Fruit fly (Drosophila melanogaster): ENCODE data around the gene CG31999.

DNA sequence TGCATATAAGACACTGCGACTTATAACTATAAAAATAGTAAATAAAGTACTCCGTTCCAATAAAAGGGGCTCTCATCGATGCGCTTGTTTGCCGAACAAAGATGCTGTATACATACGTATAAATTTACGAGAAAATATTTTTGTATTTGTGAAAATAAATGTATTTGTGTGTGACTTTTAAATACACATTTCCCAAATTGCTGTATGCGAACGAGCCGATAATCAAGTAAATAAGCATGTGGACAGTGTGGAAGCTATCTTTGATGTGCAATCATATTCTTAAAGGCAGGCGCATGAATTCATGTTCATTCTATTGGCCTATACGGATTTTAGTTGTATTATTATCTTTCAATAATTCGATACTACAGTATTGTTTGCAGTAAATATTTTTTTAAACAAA, 3.6 kb upstream of the CG31999 start:
- TF ChIP-seq h (optimal IDR thresholded peaks at IDR 0.05) (no peak), psq (optimal IDR thresholded peaks at IDR 0.05) (no peak), insv (optimal IDR thresholded peaks at IDR 0.05) (no peak)

All from Kc167 (cell line).